Worm (Caenorhabditis elegans): Measurements from ENCODE around the gene F08H9.2.

- TF ChIP-seq egl-27 (tag; optimal IDR thresholded peaks at IDR 0.05) (no peak), lin-15B (tag; optimal IDR thresholded peaks at IDR 0.05) (no peak), lsy-2 (tag; optimal IDR thresholded peaks at IDR 0.05) (no peak), unc-62 (GFP tag; optimal IDR thresholded peaks at IDR 0.05) (no peak), ces-1 (GFP tag; optimal IDR thresholded peaks at IDR 0.05) (no peak), nhr-12 (tag; optimal IDR thresholded peaks at IDR 0.05) (no peak), jun-1 (tag; optimal IDR thresholded peaks at IDR 0.05) (peak; percentile 63)
Measured at ce11 chrV:14414032-14414431, 46.4 kb upstream of the F08H9.2 start.

Measured in whole organism, L1 larva.